Fruit fly (Drosophila melanogaster) whole organism, embryonic: ENCODE data around the gene retinin.

Experiments
- Ada2b ChIP-seq: fragments of 200-800 bp; sonication (Bioruptor generic); IDR thresholded peaks from 2 replicates; pipeline ENCODE4 v1.3.6; 2022; ENCODE audit warnings: missing biosample characterization, missing genetic modification characterization
- Adf1 ChIP-seq: fragments of 200-800 bp; sonication (Bioruptor generic); IDR thresholded peaks from 2 replicates; pipeline ENCODE4 v1.3.6; 2022; ENCODE audit warnings: missing biosample characterization, missing genetic modification characterization
- CG10274 ChIP-seq: fragments of 200-800 bp; sonication (Bioruptor generic); optimal IDR thresholded peaks from 3 replicates; lab custom pipeline; 2017; ENCODE audit warnings: missing biosample characterization, mild to moderate bottlenecking, missing genetic modification characterization
- CG10565 ChIP-seq: fragments of 200-800 bp; sonication (Bioruptor generic); optimal IDR thresholded peaks from 3 replicates; lab custom pipeline; 2016; ENCODE audit warnings: missing biosample characterization, mild to moderate bottlenecking, missing genetic modification characterization
- CG11560 ChIP-seq: fragments of 200-800 bp; sonication (Bioruptor generic); IDR thresholded peaks from 3 replicates; pipeline ENCODE4 v1.3.6; 2022; ENCODE audit warnings: missing biosample characterization, missing genetic modification characterization
- CG12071 ChIP-seq: fragments of 200-800 bp; sonication (Bioruptor generic); optimal IDR thresholded peaks from 3 replicates; lab custom pipeline; 2018; ENCODE audit warnings: missing biosample characterization, mild to moderate bottlenecking, missing genetic modification characterization
- CG12155 ChIP-seq: fragments of 200-800 bp; sonication (Bioruptor generic); optimal IDR thresholded peaks from 3 replicates; lab custom pipeline; 2016; ENCODE audit warnings: missing biosample characterization, missing genetic modification characterization
- CG12769 ChIP-seq: fragments of 200-800 bp; sonication (Bioruptor generic); optimal IDR thresholded peaks from 2 replicates; lab custom pipeline; 2019; ENCODE audit warnings: missing biosample characterization, mild to moderate bottlenecking, missing genetic modification characterization, moderate library complexity
- CG1602 ChIP-seq: fragments of 200-800 bp; sonication (Bioruptor generic); optimal IDR thresholded peaks from 3 replicates; lab custom pipeline; 2016; ENCODE audit warnings: missing biosample characterization, missing genetic modification characterization
- CG31388 ChIP-seq: fragments of 200-800 bp; sonication (Bioruptor generic); optimal IDR thresholded peaks from 2 replicates; lab custom pipeline; 2016; ENCODE audit warnings: missing biosample characterization, missing genetic modification characterization
- CG3163 ChIP-seq: fragments of 200-800 bp; sonication (Bioruptor generic); optimal IDR thresholded peaks from 3 replicates; lab custom pipeline; 2016; ENCODE audit warnings: missing biosample characterization, missing genetic modification characterization
- CG33557 ChIP-seq: fragments of 200-800 bp; sonication (Bioruptor generic); optimal IDR thresholded peaks from 2 replicates; lab custom pipeline; 2019; ENCODE audit warnings: missing biosample characterization, mild to moderate bottlenecking, missing genetic modification characterization, moderate library complexity
- CG3847 ChIP-seq: fragments of 200-800 bp; sonication (Bioruptor generic); IDR thresholded peaks from 2 replicates; pipeline ENCODE4 v1.3.6; 2022; ENCODE audit warnings: missing biosample characterization, missing genetic modification characterization
- CG4404 ChIP-seq: fragments of 200-800 bp; sonication (Bioruptor generic); IDR thresholded peaks from 2 replicates; pipeline ENCODE4 v1.3.6; 2022; ENCODE audit warnings: missing biosample characterization, missing genetic modification characterization
- CG4424 ChIP-seq: fragments of 200-800 bp; sonication (Bioruptor generic); optimal IDR thresholded peaks from 3 replicates; lab custom pipeline; 2016; ENCODE audit warnings: missing biosample characterization, missing genetic modification characterization
- CG5245 ChIP-seq: fragments of 200-800 bp; sonication (Bioruptor generic); optimal IDR thresholded peaks from 3 replicates; lab custom pipeline; 2016; ENCODE audit warnings: missing biosample characterization, missing genetic modification characterization
- CG6175 ChIP-seq: fragments of 200-800 bp; sonication (Bioruptor generic); IDR thresholded peaks from 3 replicates; pipeline ENCODE4 v1.3.6; 2022; ENCODE audit warnings: missing biosample characterization, missing genetic modification characterization
- CG6254 ChIP-seq: fragments of 200-800 bp; sonication (Bioruptor generic); optimal IDR thresholded peaks from 3 replicates; lab custom pipeline; 2017; ENCODE audit warnings: mild to moderate bottlenecking, missing biosample characterization, missing genetic modification reagents, missing genetic modification characterization
- CG8924 ChIP-seq: fragments of 200-800 bp; optimal IDR thresholded peaks from 3 replicates; lab custom pipeline; 2019; ENCODE audit warnings: missing biosample characterization, mild to moderate bottlenecking, missing genetic modification characterization, moderate library complexity
- CG9727 ChIP-seq: fragments of 200-800 bp; sonication (Bioruptor generic); optimal IDR thresholded peaks from 3 replicates; lab custom pipeline; 2017; ENCODE audit warnings: missing biosample characterization, mild to moderate bottlenecking, missing genetic modification characterization
- CG9817 ChIP-seq: fragments of 200-800 bp; sonication (Bioruptor generic); optimal IDR thresholded peaks from 2 replicates; lab custom pipeline; 2018; ENCODE audit warnings: missing biosample characterization, mild to moderate bottlenecking, missing genetic modification characterization, moderate library complexity
- CkIIα-i1 ChIP-seq: fragments of 200-800 bp; sonication (Bioruptor generic); IDR thresholded peaks from 2 replicates; pipeline ENCODE4 v1.3.6; 2022; ENCODE audit warnings: missing biosample characterization, missing genetic modification characterization
- D19B ChIP-seq: fragments of 200-800 bp; sonication (Bioruptor generic); optimal IDR thresholded peaks from 2 replicates; lab custom pipeline; 2017; ENCODE audit warnings: missing biosample characterization, mild to moderate bottlenecking, missing genetic modification characterization
- Dip3 ChIP-seq: fragments of 200-800 bp; sonication (Bioruptor generic); optimal IDR thresholded peaks from 3 replicates; lab custom pipeline; 2016; ENCODE audit warnings: missing biosample characterization, missing genetic modification characterization
- E2f2 ChIP-seq: fragments of 200-800 bp; sonication (Bioruptor generic); IDR thresholded peaks from 2 replicates; pipeline ENCODE4 v1.3.6; 2022; ENCODE audit warnings: missing biosample characterization, missing genetic modification characterization
- Eip74EF ChIP-seq, 2 experiments: fragments of 200-800 bp in 1 of 2; fragments of >200 bp in 1 of 2; sonication (Bioruptor generic) in 1 of 2; optimal IDR thresholded peaks; 2 replicates each; lab custom pipeline; 2017 to 2019; ENCODE audit warnings: missing biosample characterization in 2 of 2, missing genetic modification characterization in 2 of 2, mild to moderate bottlenecking in 1 of 2, moderate library complexity in 1 of 2
- Ets97D ChIP-seq: fragments of 200-800 bp; sonication (Bioruptor generic); optimal IDR thresholded peaks from 3 replicates; lab custom pipeline; 2016; ENCODE audit warnings: missing biosample characterization, missing genetic modification characterization
- Fer2 ChIP-seq: fragments of 200-800 bp; sonication (Bioruptor generic); optimal IDR thresholded peaks from 2 replicates; lab custom pipeline; 2018; ENCODE audit warnings: missing biosample characterization, mild to moderate bottlenecking, missing genetic modification characterization, moderate library complexity
- NC2α ChIP-seq: fragments of 200-800 bp; sonication (Bioruptor generic); optimal IDR thresholded peaks from 2 replicates; lab custom pipeline; 2016; ENCODE audit warnings: missing biosample characterization, missing genetic modification characterization
- NfI ChIP-seq: fragments of 200-800 bp; sonication (Bioruptor generic); optimal IDR thresholded peaks from 3 replicates; lab custom pipeline; 2018; ENCODE audit warnings: missing biosample characterization, mild to moderate bottlenecking, missing genetic modification characterization, moderate library complexity
- Sox100B ChIP-seq: fragments of 200-800 bp; sonication (Bioruptor generic); optimal IDR thresholded peaks from 3 replicates; lab custom pipeline; 2018; ENCODE audit warnings: missing biosample characterization, mild to moderate bottlenecking, missing genetic modification characterization
- Spps ChIP-seq: fragments of 200-800 bp; sonication (Bioruptor generic); optimal IDR thresholded peaks from 2 replicates; lab custom pipeline; 2018; ENCODE audit warnings: missing biosample characterization, mild to moderate bottlenecking, missing genetic modification characterization
- Sry-β ChIP-seq: fragments of 200-800 bp; sonication (Bioruptor generic); optimal IDR thresholded peaks from 2 replicates; lab custom pipeline; 2018; ENCODE audit warnings: missing biosample characterization, mild to moderate bottlenecking, missing genetic modification characterization, moderate library complexity
- Vsx1 ChIP-seq: fragments of 200-800 bp; sonication (Bioruptor generic); optimal IDR thresholded peaks from 2 replicates; lab custom pipeline; 2017; ENCODE audit warnings: missing biosample characterization, mild to moderate bottlenecking, missing genetic modification characterization, missing genetic modification reagents
- chif ChIP-seq, 2 experiments: fragments of 200-800 bp; sonication (Bioruptor generic); optimal IDR thresholded peaks; 3 replicates each; lab custom pipeline; 2016; ENCODE audit warnings: missing biosample characterization in 2 of 2, missing genetic modification characterization in 2 of 2
- chm ChIP-seq: fragments of 200-800 bp; sonication (Bioruptor generic); IDR thresholded peaks from 2 replicates; pipeline ENCODE4 v1.3.6; 2022; ENCODE audit warnings: missing biosample characterization, missing genetic modification characterization
- danr ChIP-seq: fragments of 200-800 bp; sonication (Bioruptor generic); IDR thresholded peaks from 2 replicates; pipeline ENCODE4 v1.3.6; 2022; ENCODE audit warnings: missing biosample characterization, missing genetic modification characterization
- dimm ChIP-seq: fragments of 200-800 bp; sonication (Bioruptor generic); IDR thresholded peaks from 2 replicates; pipeline ENCODE4 v1.3.6; 2022; ENCODE audit warnings: missing biosample characterization, missing genetic modification characterization
- dm ChIP-seq: fragments of 200-800 bp; sonication (Bioruptor generic); optimal IDR thresholded peaks from 3 replicates; lab custom pipeline; 2016; ENCODE audit warnings: missing biosample characterization, missing genetic modification characterization
- en ChIP-seq: fragments of 200-800 bp; sonication (Bioruptor generic); optimal IDR thresholded peaks from 2 replicates; lab custom pipeline; 2016; ENCODE audit warnings: missing biosample characterization, missing genetic modification characterization
- ind ChIP-seq: fragments of 200-800 bp; sonication (Bioruptor generic); optimal IDR thresholded peaks from 3 replicates; lab custom pipeline; 2016; ENCODE audit warnings: missing biosample characterization, missing genetic modification characterization
- pros ChIP-seq: fragments of 200-800 bp; sonication (Bioruptor generic); optimal IDR thresholded peaks from 3 replicates; lab custom pipeline; 2019; ENCODE audit warnings: missing biosample characterization, mild to moderate bottlenecking, missing genetic modification characterization, moderate library complexity
- pum ChIP-seq: fragments of 200-800 bp; sonication (Bioruptor generic); optimal IDR thresholded peaks from 2 replicates; lab custom pipeline; 2016; ENCODE audit warnings: missing biosample characterization, missing genetic modification characterization
- pzg ChIP-seq: fragments of 200-800 bp; sonication (Bioruptor generic); optimal IDR thresholded peaks from 3 replicates; lab custom pipeline; 2018; ENCODE audit warnings: missing biosample characterization, mild to moderate bottlenecking, missing genetic modification characterization, moderate library complexity
- row ChIP-seq: fragments of 200-800 bp; sonication (Bioruptor generic); IDR thresholded peaks from 3 replicates; pipeline ENCODE4 v1.3.6; 2022; ENCODE audit warnings: missing biosample characterization, missing genetic modification characterization
- stc ChIP-seq: fragments of 200-800 bp; sonication (Bioruptor generic); IDR thresholded peaks from 2 replicates; pipeline ENCODE4 v1.3.6; 2022; ENCODE audit warnings: missing biosample characterization, missing genetic modification characterization
- tgo ChIP-seq: fragments of 200-800 bp; sonication (Bioruptor generic); IDR thresholded peaks from 3 replicates; pipeline ENCODE4 v1.3.6; 2022; ENCODE audit warnings: missing biosample characterization, missing genetic modification characterization
- tin ChIP-seq: fragments of 200-800 bp; sonication (Bioruptor generic); optimal IDR thresholded peaks from 3 replicates; lab custom pipeline; 2016; ENCODE audit warnings: missing biosample characterization, missing genetic modification characterization
- twi ChIP-seq: fragments of 200-800 bp; optimal IDR thresholded peaks from 2 replicates; lab custom pipeline; 2019; ENCODE audit warnings: missing biosample characterization, mild to moderate bottlenecking, missing genetic modification characterization, moderate library complexity
- tx ChIP-seq: fragments of 200-800 bp; sonication (Bioruptor generic); optimal IDR thresholded peaks from 2 replicates; lab custom pipeline; 2016; ENCODE audit warnings: missing biosample characterization, missing genetic modification characterization

Gene retinin

DNA sequence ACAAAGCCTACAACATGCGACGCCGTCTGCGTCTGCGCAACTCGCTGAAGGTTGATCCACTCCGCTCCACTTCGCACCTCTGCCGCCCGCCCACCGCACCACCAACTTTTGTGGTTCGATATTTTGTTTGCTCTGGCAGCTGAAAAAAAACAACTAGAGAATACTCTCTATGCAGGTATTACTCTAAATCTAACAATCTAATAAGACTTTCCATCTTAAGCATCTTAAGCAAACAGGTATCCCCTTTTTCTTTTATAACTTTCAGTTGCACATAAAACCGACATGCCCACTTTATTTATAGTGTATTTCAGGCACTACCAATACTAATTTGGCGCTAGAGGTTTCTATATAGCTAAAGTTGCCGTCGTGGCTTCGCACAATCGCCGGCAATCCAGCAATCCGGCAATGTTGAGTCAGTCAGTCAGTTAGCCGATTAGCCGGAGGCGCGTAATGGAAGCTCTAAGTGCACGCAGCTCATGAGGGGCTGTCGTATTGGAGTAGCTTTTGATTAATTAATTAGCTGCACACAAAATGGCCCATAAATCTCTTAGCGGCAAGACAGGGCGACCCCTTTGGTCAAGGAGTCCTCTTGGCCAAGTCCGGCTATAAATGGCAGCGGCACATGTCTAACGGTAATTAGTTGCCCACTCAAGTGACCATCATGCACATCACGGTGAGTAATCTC is 3.4 kb upstream of the retinin start, which contains the start of gene CG13058 (continued):
- TF ChIP-seq pros (GFP tag; lab: Kevin White, UChicago) (no peak), twi (tag; lab: Kevin White, UChicago) (no peak), CG1602 (peak; percentile 41), danr (no peak), tx (GFP tag; lab: Kevin White, UChicago) (peak; percentile 72), CG9727 (GFP tag; lab: Kevin White, UChicago) (peak; percentile 38), CG11560 (tag; lab: Robert Waterston, UW) (0 out of 3 replicates have a peak, but pooled peaks have one; percentile 41), D19B (no peak), CG3163 (GFP tag; lab: Kevin White, UChicago) (no peak), Eip74EF (GFP tag; optimal IDR thresholded peaks at IDR 0.05; lab: Kevin White, UChicago) (peak in 1 of 2 experiments; percentile 15), stc (GFP tag; lab: Robert Waterston, UW) (no peak), E2f2 (GFP tag; lab: Robert Waterston, UW) (peak; percentile 56), CG4404 (GFP tag; lab: Robert Waterston, UW) (no peak), en (GFP tag; lab: Kevin White, UChicago) (no peak), CG10274 (peak; percentile 5), CG10565 (GFP tag; lab: Kevin White, UChicago) (no peak), NC2α (GFP tag; lab: Kevin White, UChicago) (no peak), pzg (GFP tag; lab: Kevin White, UChicago) (no peak), CG5245 (GFP tag; lab: Kevin White, UChicago) (peak; percentile 21), dimm (GFP tag; lab: Robert Waterston, UW) (peak; percentile 23; the same call in 1 of the 2 replicates), tgo (GFP tag; lab: Robert Waterston, UW) (peak; percentile 52; the same call in 2 of the 3 replicates), dm (GFP tag; lab: Kevin White, UChicago) (peak; percentile 45), CG12769 (tag; lab: Kevin White, UChicago) (peak; percentile 84), Adf1 (peak; percentile 46), tin (GFP tag; lab: Kevin White, UChicago) (peak; percentile 25), chm (GFP tag; lab: Robert Waterston, UW) (no peak; the same call in 1 of the 2 replicates), ind (GFP tag; lab: Kevin White, UChicago) (peak; percentile 50), CG4424 (peak; percentile 22), CG8924 (peak; percentile 70), CG6254 (GFP tag; lab: Kevin White, UChicago) (no peak), CG12155 (peak; percentile 29), Sry-β (GFP tag; lab: Kevin White, UChicago) (no peak), Ets97D (GFP tag; lab: Kevin White, UChicago) (no peak), CG3847 (GFP tag; lab: Robert Waterston, UW) (peak; percentile 77), row (GFP tag; lab: Robert Waterston, UW) (peak; percentile 83), CG9817 (peak; percentile 71), CG31388 (GFP tag; lab: Kevin White, UChicago) (no peak), Dip3 (peak; percentile 65), pum (GFP tag; lab: Kevin White, UChicago) (no peak), CkIIα-i1 (no peak), CG6175 (no peak), Spps (tag; lab: Kevin White, UChicago) (no peak), CG33557 (GFP tag; lab: Kevin White, UChicago) (no peak), Fer2 (no peak), CG12071 (GFP tag; lab: Kevin White, UChicago) (peak; percentile 56), Vsx1 (peak; percentile 16), Ada2b (peak; percentile 90), Sox100B (GFP tag; lab: Kevin White, UChicago) (peak; percentile 53), NfI (GFP tag; lab: Kevin White, UChicago) (peak; percentile 67), chif (GFP tag; optimal IDR thresholded peaks at IDR 0.05; lab: Kevin White, UChicago) (peak; percentile 36 to 44)
